Fruit fly (Drosophila melanogaster) ovary, adult (tissue): ENCODE data around the gene Pph13.

ENCODE experiments used
- CG17801 ChIP-seq: fragments of 200-800 bp; optimal IDR thresholded peaks from 2 replicates; lab custom pipeline; 2019; ENCODE audit warnings: missing biosample characterization, mild to moderate bottlenecking, missing genetic modification characterization, moderate library complexity; ENCODE audit not compliant: partially characterized antibody

The Pph13 gene

dm6 chr2L:615023-615422 is 37.7 kb downstream of the Pph13 start:
- TF ChIP-seq CG17801 (GFP tag; lab: Kevin White, UChicago) = no peak

dm6 chr2L:619739-620138 is 42.5 kb downstream of the Pph13 start:
- no peak for TF ChIP-seq CG17801 (GFP tag; lab: Kevin White, UChicago)

DNA sequence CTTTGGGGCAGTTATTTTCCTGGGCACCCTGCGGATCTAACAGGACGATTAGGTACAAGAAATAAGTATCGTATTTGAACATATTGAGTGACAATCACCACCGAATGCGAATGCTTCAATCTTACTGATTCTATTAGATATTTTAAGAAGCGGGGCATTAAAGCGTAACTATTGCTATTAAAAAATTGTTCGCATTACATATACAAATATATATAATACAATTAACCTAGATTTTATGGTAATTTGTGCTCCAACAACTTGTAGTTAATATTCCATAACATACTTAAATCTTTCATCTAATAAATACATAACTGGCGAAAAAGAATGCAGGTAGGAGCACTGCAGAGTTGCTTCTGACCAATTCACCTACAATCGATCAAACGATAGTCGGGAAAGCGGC is 43.8 kb downstream of the Pph13 start, which contains the start of gene lectin-21Cb:
TSS of gene lectin-21Cb (minus strand) at position 101 of the 400 bp plus-strand sequence.
- no peak for TF ChIP-seq CG17801 (GFP tag; lab: Kevin White, UChicago)

dm6 chr2L:623210-623873 is 46.1 kb downstream of the Pph13 start:
- TF ChIP-seq CG17801 (GFP tag; lab: Kevin White, UChicago) = no peak

- no peak for TF ChIP-seq CG17801 (GFP tag; lab: Kevin White, UChicago)
Observed at dm6 chr2L:624317-624716, 47.0 kb downstream of the Pph13 start, which contains the start of gene lectin-21Ca. Gene lectin-21Ca, plus strand, starts transcription at chr2L:624617.

DNA sequence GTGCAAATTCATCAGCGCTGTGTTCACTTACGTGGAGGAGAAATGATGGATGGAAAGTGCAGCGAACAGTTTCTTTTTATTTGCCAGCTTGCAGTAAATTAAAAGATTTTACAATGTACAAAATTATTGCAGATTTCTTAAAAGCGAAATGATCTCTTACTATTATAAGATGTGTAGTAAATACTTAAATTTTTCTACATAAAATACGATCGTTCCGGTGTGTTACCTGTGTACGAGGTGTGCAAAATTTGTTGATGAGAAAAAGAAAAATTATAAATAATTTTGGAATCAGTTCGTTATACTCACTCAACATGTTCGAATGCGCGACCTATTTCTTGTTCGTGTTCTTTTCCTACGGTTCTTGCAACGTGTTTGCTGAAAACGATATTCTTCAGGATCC is 48.1 kb downstream of the Pph13 start, which contains the start of gene CG2839:
TSS of gene CG2839 (plus strand) at position 301 of the 400 bp plus-strand sequence.
- TF ChIP-seq CG17801 (GFP tag; lab: Kevin White, UChicago) = no peak
